Fruit fly (Drosophila melanogaster) whole organism, prepupa: ENCODE measurements around the gene CG9297.

Experiments used
- Blimp-1 ChIP-seq: fragments of 200-800 bp; sonication (Bioruptor generic); optimal IDR thresholded peaks from 3 replicates; lab custom pipeline; 2017; ENCODE audit warnings: missing biosample characterization, missing genetic modification characterization, mild to moderate bottlenecking, moderate library complexity, missing genetic modification reagents
- CG10631 ChIP-seq: fragments of 200-800 bp; sonication (Bioruptor generic); optimal IDR thresholded peaks from 2 replicates; lab custom pipeline; 2016; ENCODE audit warnings: missing biosample characterization, missing genetic modification characterization
- CG10669 ChIP-seq: fragments of 200-800 bp; sonication (Bioruptor generic); optimal IDR thresholded peaks from 3 replicates; lab custom pipeline; 2018; ENCODE audit warnings: missing biosample characterization, mild to moderate bottlenecking, missing genetic modification characterization, moderate library complexity
- CG11294 ChIP-seq: fragments of 200-800 bp; sonication (Bioruptor generic); IDR thresholded peaks from 2 replicates; pipeline ENCODE4 v1.3.6; 2022; ENCODE audit warnings: missing biosample characterization, missing genetic modification characterization
- CG11902 ChIP-seq: fragments of 200-800 bp; sonication (Bioruptor generic); optimal IDR thresholded peaks from 3 replicates; lab custom pipeline; 2016; ENCODE audit warnings: missing biosample characterization, missing genetic modification characterization
- CG1621 ChIP-seq: fragments of 200-800 bp; sonication (Bioruptor generic); optimal IDR thresholded peaks from 3 replicates; lab custom pipeline; 2018; ENCODE audit warnings: missing biosample characterization, mild to moderate bottlenecking, missing genetic modification characterization
- CG16779 ChIP-seq: fragments of 200-800 bp; sonication (Bioruptor generic); optimal IDR thresholded peaks from 3 replicates; lab custom pipeline; 2017; ENCODE audit warnings: missing biosample characterization, mild to moderate bottlenecking, missing genetic modification characterization
- CG3032 ChIP-seq: fragments of 200-800 bp; optimal IDR thresholded peaks from 2 replicates; lab custom pipeline; 2019; ENCODE audit warnings: missing biosample characterization, mild to moderate bottlenecking, missing genetic modification characterization, moderate library complexity
- CG31627 ChIP-seq: fragments of 200-800 bp; sonication (Bioruptor generic); optimal IDR thresholded peaks from 3 replicates; lab custom pipeline; 2016; ENCODE audit warnings: missing biosample characterization, missing genetic modification characterization
- CG32006 ChIP-seq: fragments of 200-800 bp; sonication (Bioruptor generic); optimal IDR thresholded peaks from 3 replicates; lab custom pipeline; 2017; ENCODE audit warnings: missing biosample characterization, mild to moderate bottlenecking, missing genetic modification characterization
- CG34406 ChIP-seq: fragments of 200-800 bp; sonication (Bioruptor generic); optimal IDR thresholded peaks from 3 replicates; lab custom pipeline; 2016; ENCODE audit warnings: missing biosample characterization, missing genetic modification characterization
- CG3919 ChIP-seq: fragments of 200-800 bp; sonication (Bioruptor generic); optimal IDR thresholded peaks from 3 replicates; lab custom pipeline; 2016; ENCODE audit warnings: missing biosample characterization, missing genetic modification characterization
- CG4318 ChIP-seq: fragments of 200-800 bp; sonication (Bioruptor generic); optimal IDR thresholded peaks from 3 replicates; lab custom pipeline; 2017; ENCODE audit warnings: missing biosample characterization, mild to moderate bottlenecking, missing genetic modification characterization
- CG6163 ChIP-seq: fragments of 200-800 bp; sonication (Bioruptor generic); IDR thresholded peaks from 3 replicates; pipeline ENCODE4 v1.3.6; 2022; ENCODE audit warnings: missing biosample characterization, missing genetic modification characterization
- CG6276 ChIP-seq: fragments of 200-800 bp; sonication (Bioruptor generic); optimal IDR thresholded peaks from 2 replicates; lab custom pipeline; 2017; ENCODE audit warnings: missing biosample characterization, mild to moderate bottlenecking, missing genetic modification characterization
- CG6792 ChIP-seq: fragments of 200-800 bp; sonication (Bioruptor generic); optimal IDR thresholded peaks from 3 replicates; lab custom pipeline; 2016; ENCODE audit warnings: missing biosample characterization, missing genetic modification characterization
- CG6808 ChIP-seq: fragments of 200-800 bp; sonication (Bioruptor generic); optimal IDR thresholded peaks from 3 replicates; lab custom pipeline; 2017; ENCODE audit warnings: missing biosample characterization, missing genetic modification characterization, mild to moderate bottlenecking, moderate library complexity, missing genetic modification reagents
- CG7368 ChIP-seq: fragments of 200-800 bp; sonication (Bioruptor generic); optimal IDR thresholded peaks from 3 replicates; lab custom pipeline; 2016; ENCODE audit warnings: missing biosample characterization, missing genetic modification characterization
- CG8119 ChIP-seq: fragments of 200-800 bp; sonication (Bioruptor generic); IDR thresholded peaks from 3 replicates; pipeline ENCODE4 v1.3.6; 2022; ENCODE audit warnings: missing biosample characterization, missing genetic modification characterization
- CG8319 ChIP-seq: fragments of 200-800 bp; sonication (Bioruptor generic); optimal IDR thresholded peaks from 3 replicates; lab custom pipeline; 2016; ENCODE audit warnings: missing biosample characterization, missing genetic modification characterization
- CG8632 ChIP-seq: fragments of 200-800 bp; sonication (Bioruptor generic); optimal IDR thresholded peaks from 3 replicates; lab custom pipeline; 2016; ENCODE audit warnings: missing biosample characterization, missing genetic modification characterization
- CG9139 ChIP-seq: fragments of 200-800 bp; sonication (Bioruptor generic); optimal IDR thresholded peaks from 3 replicates; lab custom pipeline; 2017; ENCODE audit warnings: missing biosample characterization, mild to moderate bottlenecking, missing genetic modification characterization
- Eip75B ChIP-seq: fragments of 200-800 bp; sonication (Bioruptor generic); optimal IDR thresholded peaks from 3 replicates; lab custom pipeline; 2016; ENCODE audit warnings: missing biosample characterization, missing genetic modification characterization
- Eip78C ChIP-seq: fragments of 200-800 bp; sonication (Bioruptor generic); peaks from one replicate; lab custom pipeline; 2016; ENCODE audit warnings: missing biosample characterization, missing genetic modification characterization
- Eip93F ChIP-seq: fragments of 200-800 bp; sonication (Bioruptor generic); optimal IDR thresholded peaks from 2 replicates; lab custom pipeline; 2016; ENCODE audit warnings: missing biosample characterization, mild to moderate bottlenecking, missing genetic modification characterization
- Ets21C ChIP-seq: fragments of 200-800 bp; sonication (Bioruptor generic); optimal IDR thresholded peaks from 3 replicates; lab custom pipeline; 2016; ENCODE audit warnings: missing biosample characterization, missing genetic modification characterization
- Ets96B ChIP-seq: fragments of 200-800 bp; optimal IDR thresholded peaks from 2 replicates; lab custom pipeline; 2019; ENCODE audit warnings: missing biosample characterization, mild to moderate bottlenecking, missing genetic modification characterization, moderate library complexity
- Hr38 ChIP-seq: sonication (Bioruptor generic); optimal IDR thresholded peaks from 2 replicates; lab custom pipeline; 2016; ENCODE audit warnings: missing biosample characterization, missing genetic modification characterization
- Hr4 ChIP-seq: fragments of 200-800 bp; sonication (Bioruptor generic); optimal IDR thresholded peaks from 3 replicates; lab custom pipeline; 2016; ENCODE audit warnings: missing biosample characterization, missing genetic modification characterization
- Met ChIP-seq: fragments of 200-800 bp; sonication (Bioruptor generic); optimal IDR thresholded peaks from 3 replicates; lab custom pipeline; 2016; ENCODE audit warnings: missing biosample characterization, missing genetic modification characterization
- OdsH ChIP-seq: fragments of 200-800 bp; sonication (Bioruptor generic); optimal IDR thresholded peaks from 3 replicates; lab custom pipeline; 2016; ENCODE audit warnings: missing biosample characterization, missing genetic modification characterization
- Smox ChIP-seq: fragments of 200-800 bp; sonication (Bioruptor generic); optimal IDR thresholded peaks from 3 replicates; lab custom pipeline; 2016; ENCODE audit warnings: missing biosample characterization, missing genetic modification characterization
- Sox102F ChIP-seq: fragments of 200-800 bp; sonication (Bioruptor generic); optimal IDR thresholded peaks from 2 replicates; lab custom pipeline; 2016; ENCODE audit warnings: missing biosample characterization, mild to moderate bottlenecking, missing genetic modification characterization
- Sox14 ChIP-seq: fragments of 200-800 bp; sonication (Bioruptor generic); optimal IDR thresholded peaks from 3 replicates; lab custom pipeline; 2016; ENCODE audit warnings: missing biosample characterization, missing genetic modification characterization
- Sox15 ChIP-seq: fragments of 200-800 bp; sonication (Bioruptor generic); optimal IDR thresholded peaks from 3 replicates; lab custom pipeline; 2016; ENCODE audit warnings: missing biosample characterization, missing genetic modification characterization
- achi ChIP-seq: fragments of 200-800 bp; sonication (Bioruptor generic); optimal IDR thresholded peaks from 3 replicates; lab custom pipeline; 2016; ENCODE audit warnings: missing biosample characterization, missing genetic modification characterization
- cyc ChIP-seq: fragments of 200-800 bp; sonication (Bioruptor generic); optimal IDR thresholded peaks from 3 replicates; lab custom pipeline; 2016; ENCODE audit warnings: missing biosample characterization, missing genetic modification characterization
- eg ChIP-seq: fragments of 200-800 bp; sonication (Bioruptor generic); IDR thresholded peaks from 3 replicates; pipeline ENCODE4 v1.3.6; 2022; ENCODE audit warnings: missing biosample characterization, missing genetic modification characterization
- esn ChIP-seq: fragments of 200-800 bp; sonication (Bioruptor generic); optimal IDR thresholded peaks from 2 replicates; lab custom pipeline; 2016; ENCODE audit warnings: missing biosample characterization, mild to moderate bottlenecking, missing genetic modification characterization, moderate library complexity
- fd59A ChIP-seq: fragments of 200-800 bp; sonication (Bioruptor generic); optimal IDR thresholded peaks from 2 replicates; lab custom pipeline; 2017; ENCODE audit warnings: missing biosample characterization, mild to moderate bottlenecking, missing genetic modification characterization, missing genetic modification reagents
- fkh ChIP-seq: fragments of 200-800 bp; sonication (Bioruptor generic); optimal IDR thresholded peaks from 3 replicates; lab custom pipeline; 2017; ENCODE audit warnings: missing biosample characterization, mild to moderate bottlenecking, missing genetic modification characterization, moderate library complexity
- lz ChIP-seq: fragments of 200-800 bp; sonication (Bioruptor generic); optimal IDR thresholded peaks from 3 replicates; lab custom pipeline; 2016; ENCODE audit warnings: missing biosample characterization, missing genetic modification characterization
- net ChIP-seq: fragments of 200-800 bp; sonication (Bioruptor generic); optimal IDR thresholded peaks from 3 replicates; lab custom pipeline; 2016; ENCODE audit warnings: missing biosample characterization, missing genetic modification characterization
- salr ChIP-seq, 2 experiments: fragments of 200-800 bp; sonication (Bioruptor generic); optimal IDR thresholded peaks; 3 replicates each; lab custom pipeline; 2016 to 2018; ENCODE audit warnings: missing biosample characterization in 2 of 2, missing genetic modification characterization in 2 of 2, mild to moderate bottlenecking in 1 of 2
- svp ChIP-seq: fragments of 200-800 bp; sonication (Bioruptor generic); peaks from one replicate; lab custom pipeline; 2016; ENCODE audit warnings: missing biosample characterization, missing genetic modification characterization
- topi ChIP-seq: fragments of 200-800 bp; sonication (Bioruptor generic); optimal IDR thresholded peaks from 3 replicates; lab custom pipeline; 2016; ENCODE audit warnings: missing biosample characterization, missing genetic modification characterization

CG9297 gene

DNA sequence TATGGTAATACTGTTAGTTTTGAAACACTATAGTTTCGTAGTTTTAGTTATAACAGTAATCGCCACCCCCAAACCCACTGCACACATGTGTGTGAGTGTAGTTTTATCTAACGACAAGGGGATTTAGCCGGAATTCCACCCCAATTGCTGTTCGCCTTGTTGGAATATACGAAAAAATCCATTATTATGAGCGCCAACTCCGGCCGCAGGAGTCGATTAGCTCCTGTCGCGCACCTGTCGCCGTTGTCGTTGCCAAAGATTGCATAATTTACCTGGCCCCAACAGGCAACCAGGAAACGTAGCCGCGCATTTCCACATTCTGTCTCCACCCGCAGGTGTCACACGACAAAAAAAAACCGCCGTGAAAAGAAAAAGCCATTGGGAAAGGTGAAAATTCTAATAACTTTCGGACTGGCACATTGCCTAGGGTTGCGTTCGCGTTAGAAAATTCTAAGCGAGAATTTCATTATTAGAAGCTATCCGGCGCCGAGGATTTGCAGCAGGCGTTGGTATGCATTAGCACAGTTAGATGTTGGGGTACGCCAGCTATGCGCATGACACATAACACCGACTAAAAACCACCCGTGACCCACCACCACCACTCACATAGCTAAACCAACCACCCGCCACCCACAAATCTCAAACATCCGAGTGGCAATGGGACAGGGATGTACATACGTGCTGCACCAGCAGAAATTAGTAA lies 32.0 kb downstream of the CG9297 start:
- TF ChIP-seq CG8319 (no peak), CG1621 (tag; lab: Kevin White, UChicago) (no peak), fd59A (GFP tag; lab: Kevin White, UChicago) (no peak), Eip93F (no peak), esn (GFP tag; lab: Kevin White, UChicago) (no peak), CG16779 (tag; lab: Kevin White, UChicago) (no peak), salr (GFP tag; optimal IDR thresholded peaks at IDR 0.05; lab: Kevin White, UChicago) (no peak), Sox14 (GFP tag; lab: Kevin White, UChicago) (no peak), CG3032 (tag; lab: Kevin White, UChicago) (no peak), Sox15 (GFP tag; lab: Kevin White, UChicago) (no peak), Ets96B (tag; lab: Kevin White, UChicago) (no peak), CG6808 (GFP tag; lab: Kevin White, UChicago) (no peak), Smox (no peak), lz (GFP tag; lab: Kevin White, UChicago) (no peak), CG31627 (GFP tag; lab: Kevin White, UChicago) (no peak), Sox102F (no peak), Ets21C (GFP tag; lab: Kevin White, UChicago) (no peak), CG11294 (GFP tag; lab: Robert Waterston, UW) (no peak), Eip75B (GFP tag; lab: Kevin White, UChicago) (no peak)

DNA sequence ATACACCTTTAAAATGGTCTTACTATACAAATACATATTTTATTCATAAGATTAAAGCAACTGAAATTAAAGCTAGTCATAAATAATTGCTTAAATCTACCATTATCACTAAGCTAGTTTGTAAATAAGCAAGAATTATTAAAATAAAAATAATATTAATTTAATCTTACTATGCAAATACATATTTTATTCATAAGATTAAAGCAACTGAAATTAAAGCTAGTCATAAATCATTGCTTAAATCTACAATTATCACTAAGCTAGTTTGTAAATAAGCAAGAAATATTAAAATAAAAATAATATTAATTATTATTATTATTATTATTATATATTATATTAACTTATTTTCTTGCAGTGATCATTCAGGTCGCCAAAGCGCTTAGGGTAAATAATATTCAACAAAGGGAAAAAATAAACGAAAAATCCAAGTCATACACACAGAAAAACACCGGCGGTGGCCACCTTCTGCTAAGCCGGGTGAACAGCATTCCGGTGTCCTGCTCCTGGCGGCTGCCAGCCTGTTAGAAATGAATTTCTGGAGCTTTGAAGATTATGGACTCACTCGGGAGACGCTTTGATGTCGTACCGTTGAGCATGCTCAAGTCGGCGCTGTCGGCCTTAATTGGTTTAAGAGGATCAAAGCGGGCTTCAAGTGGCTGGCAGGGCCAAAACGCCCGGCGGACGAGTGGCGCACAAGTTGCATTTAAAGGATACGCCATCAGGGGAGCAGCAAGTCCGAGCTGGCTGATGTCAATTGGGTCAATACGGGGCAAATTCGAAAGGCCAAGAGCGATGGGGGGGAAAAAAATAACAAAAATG lies 32.8 kb downstream of the CG9297 start:
- peak; percentile 23 for TF ChIP-seq esn (GFP tag; lab: Kevin White, UChicago)
- TF ChIP-seq CG1621 (tag; lab: Kevin White, UChicago) = no peak
- peak; percentile 18 for TF ChIP-seq CG8632 (GFP tag; lab: Kevin White, UChicago)
- no peak for TF ChIP-seq CG6792 (GFP tag; lab: Kevin White, UChicago)
- no peak for TF ChIP-seq fkh (GFP tag; lab: Kevin White, UChicago)
- no peak for TF ChIP-seq CG9139 (GFP tag; lab: Kevin White, UChicago)
- no peak for TF ChIP-seq Hr38 (GFP tag; lab: Kevin White, UChicago)
- TF ChIP-seq Sox102F = no peak
- no peak for TF ChIP-seq CG8119 (GFP tag; lab: Robert Waterston, UW)
- TF ChIP-seq Smox = no peak
- TF ChIP-seq CG6163 (GFP tag; lab: Robert Waterston, UW) = no peak
- no peak for TF ChIP-seq CG11902 (GFP tag; lab: Kevin White, UChicago)
- TF ChIP-seq CG10669 (GFP tag; lab: Kevin White, UChicago) = peak; percentile 28
- no peak for TF ChIP-seq CG4318 (GFP tag; lab: Kevin White, UChicago)
- no peak for TF ChIP-seq topi (GFP tag; lab: Kevin White, UChicago)
- no peak for TF ChIP-seq CG34406 (GFP tag; lab: Kevin White, UChicago)
- TF ChIP-seq Eip78C (GFP tag; lab: Kevin White, UChicago) = peak; percentile 70
- TF ChIP-seq achi (GFP tag; lab: Kevin White, UChicago) = peak; percentile 23
- no peak for TF ChIP-seq net (GFP tag; lab: Kevin White, UChicago)
- peak; percentile 14 for TF ChIP-seq CG3919
- TF ChIP-seq Eip93F = no peak
- no peak for TF ChIP-seq CG16779 (tag; lab: Kevin White, UChicago)
- TF ChIP-seq OdsH (GFP tag; lab: Kevin White, UChicago) = peak; percentile 6
- no peak for TF ChIP-seq Met (GFP tag; lab: Kevin White, UChicago)
- TF ChIP-seq svp (GFP tag; lab: Kevin White, UChicago) = peak; percentile 38
- peak; percentile 21 for TF ChIP-seq CG32006 (GFP tag; lab: Kevin White, UChicago)
- TF ChIP-seq Eip75B (GFP tag; lab: Kevin White, UChicago) = no peak
- no peak for TF ChIP-seq CG6276
- peak; percentile 28 for TF ChIP-seq CG10631 (GFP tag; lab: Kevin White, UChicago)
- no peak for TF ChIP-seq Sox15 (GFP tag; lab: Kevin White, UChicago)
- TF ChIP-seq cyc (GFP tag; lab: Kevin White, UChicago) = no peak
- no peak for TF ChIP-seq CG31627 (GFP tag; lab: Kevin White, UChicago)
- no peak for TF ChIP-seq fd59A (GFP tag; lab: Kevin White, UChicago)
- no peak for TF ChIP-seq Blimp-1 (GFP tag; lab: Kevin White, UChicago)
- no peak for TF ChIP-seq CG11294 (GFP tag; lab: Robert Waterston, UW)
- 0 out of 3 replicates have a peak, but pooled peaks have one; percentile 6 for TF ChIP-seq eg
- peak; percentile 30 for TF ChIP-seq CG3032 (tag; lab: Kevin White, UChicago)
- no peak for TF ChIP-seq lz (GFP tag; lab: Kevin White, UChicago)
- TF ChIP-seq CG7368 (GFP tag; lab: Kevin White, UChicago) = no peak
- TF ChIP-seq Ets96B (tag; lab: Kevin White, UChicago) = peak; percentile 26
- TF ChIP-seq Hr4 (GFP tag; lab: Kevin White, UChicago) = peak; percentile 4
